Worm (Caenorhabditis elegans) whole organism, mixed stage, embryonic: ENCODE measurements around the gene Y67D8C.2.

Source experiments
- M03D4.4 ChIP-seq: sonication (generic microtip); optimal IDR thresholded peaks from 2 replicates; lab custom pipeline; 2017; ENCODE audit warnings: mild to moderate bottlenecking, missing genetic modification characterization, missing compliant biosample characterization
- bed-3 ChIP-seq: fragments of 200-800 bp; sonication (Bioruptor generic); optimal IDR thresholded peaks from 3 replicates; lab custom pipeline; 2018; ENCODE audit warnings: mild to moderate bottlenecking, missing genetic modification characterization, moderate library complexity, missing compliant biosample characterization
- ceh-39 ChIP-seq: fragments of 150-350 bp; optimal IDR thresholded peaks from 2 replicates; lab custom pipeline; 2014; ENCODE audit warnings: missing biosample characterization, missing genetic modification characterization
- ceh-83 ChIP-seq: fragments of 200-800 bp; sonication (Bioruptor generic); optimal IDR thresholded peaks from 2 replicates; lab custom pipeline; 2018; ENCODE audit warnings: mild to moderate bottlenecking, missing genetic modification characterization, missing compliant biosample characterization
- ces-1 ChIP-seq: fragments of 150-350 bp; optimal IDR thresholded peaks from 2 replicates; lab custom pipeline; 2014; ENCODE audit warnings: missing biosample characterization, missing genetic modification reagents, missing genetic modification characterization
- cnd-1 ChIP-seq: fragments of 200-800 bp; sonication (Bioruptor generic); optimal IDR thresholded peaks from 2 replicates; lab custom pipeline; 2018; ENCODE audit warnings: mild to moderate bottlenecking, missing genetic modification characterization, missing compliant biosample characterization
- drap-1 ChIP-seq: fragments of 200-800 bp; sonication (Bioruptor generic); optimal IDR thresholded peaks from 3 replicates; lab custom pipeline; 2018; ENCODE audit warnings: mild to moderate bottlenecking, missing genetic modification characterization, missing compliant biosample characterization
- elt-1 ChIP-seq: sonication (generic microtip); optimal IDR thresholded peaks from 2 replicates; lab custom pipeline; 2017; ENCODE audit warnings: missing genetic modification characterization, mild to moderate bottlenecking, missing compliant biosample characterization, antibody characterized with exemption, moderate library complexity, borderline replicate concordance; ENCODE audit not compliant: insufficient read depth
- elt-3 ChIP-seq: fragments of 150-350 bp; optimal IDR thresholded peaks from 2 replicates; lab custom pipeline; 2014; ENCODE audit warnings: missing biosample characterization, missing genetic modification characterization
- flh-1 ChIP-seq: fragments of 200-800 bp; sonication (Bioruptor generic); optimal IDR thresholded peaks from 2 replicates; lab custom pipeline; 2018; ENCODE audit warnings: mild to moderate bottlenecking, missing genetic modification characterization, moderate library complexity, missing compliant biosample characterization
- ham-2 ChIP-seq: fragments of 200-800 bp; sonication (Bioruptor generic); optimal IDR thresholded peaks from 2 replicates; lab custom pipeline; 2018; ENCODE audit warnings: mild to moderate bottlenecking, missing genetic modification characterization, missing compliant biosample characterization
- hlh-1 ChIP-seq: fragments of 150-350 bp; optimal IDR thresholded peaks from 2 replicates; lab custom pipeline; 2014; ENCODE audit warnings: missing biosample characterization, missing genetic modification reagents, missing genetic modification characterization
- lin-13 ChIP-seq: fragments of 150-350 bp; optimal IDR thresholded peaks from 2 replicates; lab custom pipeline; 2014; ENCODE audit warnings: missing biosample characterization, missing genetic modification characterization
- lin-32 ChIP-seq: fragments of 200-800 bp; sonication (Bioruptor generic); optimal IDR thresholded peaks from 2 replicates; lab custom pipeline; 2018; ENCODE audit warnings: mild to moderate bottlenecking, missing genetic modification characterization, missing compliant biosample characterization
- lsy-2 ChIP-seq: fragments of 150-350 bp; optimal IDR thresholded peaks from 2 replicates; lab custom pipeline; 2014; ENCODE audit warnings: missing biosample characterization, missing genetic modification characterization
- mab-5 ChIP-seq: fragments of 150-350 bp; optimal IDR thresholded peaks from 2 replicates; lab custom pipeline; 2014; ENCODE audit warnings: missing biosample characterization, missing genetic modification characterization
- mep-1 ChIP-seq: fragments of 150-350 bp; optimal IDR thresholded peaks from 2 replicates; lab custom pipeline; 2017; ENCODE audit warnings: missing biosample characterization, missing genetic modification reagents, missing genetic modification characterization, inconsistent platforms
- mls-2 ChIP-seq: sonication (generic microtip); optimal IDR thresholded peaks from 2 replicates; lab custom pipeline; 2016; ENCODE audit warnings: mild to moderate bottlenecking, missing genetic modification characterization, moderate library complexity, missing compliant biosample characterization
- nhr-12 ChIP-seq: fragments of 150-350 bp; optimal IDR thresholded peaks from 2 replicates; lab custom pipeline; 2014; ENCODE audit warnings: missing biosample characterization, missing genetic modification characterization
- nhr-2 ChIP-seq: fragments of 150-350 bp; optimal IDR thresholded peaks from 2 replicates; lab custom pipeline; 2014; ENCODE audit warnings: missing biosample characterization, missing genetic modification characterization
- nhr-237 ChIP-seq: fragments of 150-350 bp; optimal IDR thresholded peaks from 2 replicates; lab custom pipeline; 2014; ENCODE audit warnings: missing biosample characterization, missing genetic modification characterization
- nhr-28 ChIP-seq: fragments of 150-350 bp; optimal IDR thresholded peaks from 2 replicates; lab custom pipeline; 2014; ENCODE audit warnings: missing biosample characterization, missing genetic modification characterization
- nhr-76 ChIP-seq: sonication (generic microtip); optimal IDR thresholded peaks from 2 replicates; lab custom pipeline; 2017; ENCODE audit warnings: missing biosample characterization, missing genetic modification characterization
- pha-4 ChIP-seq: fragments of 150-350 bp; optimal IDR thresholded peaks from 2 replicates; lab custom pipeline; 2018; ENCODE audit warnings: missing biosample characterization, missing genetic modification reagents, missing genetic modification characterization
- sem-2 ChIP-seq: fragments of 200-800 bp; sonication (Bioruptor generic); optimal IDR thresholded peaks from 2 replicates; lab custom pipeline; 2018; ENCODE audit warnings: mild to moderate bottlenecking, missing genetic modification characterization, missing compliant biosample characterization
- snpc-4 ChIP-seq: fragments of 150-350 bp; optimal IDR thresholded peaks from 2 replicates; lab custom pipeline; 2014; ENCODE audit warnings: missing biosample characterization, missing genetic modification characterization
- sptf-1 ChIP-seq: sonication (generic microtip); optimal IDR thresholded peaks from 2 replicates; lab custom pipeline; 2017; ENCODE audit warnings: mild to moderate bottlenecking, missing genetic modification characterization, moderate library complexity, missing compliant biosample characterization
- tbx-8 ChIP-seq: fragments of 200-800 bp; sonication (Bioruptor generic); optimal IDR thresholded peaks from 2 replicates; lab custom pipeline; 2018; ENCODE audit warnings: mild to moderate bottlenecking, missing genetic modification characterization, moderate library complexity, missing compliant biosample characterization
- unc-120 ChIP-seq: sonication (generic microtip); optimal IDR thresholded peaks from 2 replicates; lab custom pipeline; 2017; ENCODE audit warnings: missing genetic modification characterization, missing compliant biosample characterization; ENCODE audit not compliant: poor library complexity, severe bottlenecking
- unc-39 ChIP-seq: fragments of 150-350 bp; optimal IDR thresholded peaks from 2 replicates; lab custom pipeline; 2014; ENCODE audit warnings: missing biosample characterization, missing genetic modification characterization
- unc-62 ChIP-seq: fragments of 150-350 bp; optimal IDR thresholded peaks from 2 replicates; lab custom pipeline; 2014; ENCODE audit warnings: missing biosample characterization, missing genetic modification reagents, missing genetic modification characterization
- zip-8 ChIP-seq: fragments of 150-350 bp; optimal IDR thresholded peaks from 2 replicates; lab custom pipeline; 2014; ENCODE audit warnings: missing biosample characterization, missing genetic modification characterization
- ztf-11 ChIP-seq: fragments of 150-350 bp; optimal IDR thresholded peaks from 2 replicates; lab custom pipeline; 2014; ENCODE audit warnings: missing biosample characterization, missing genetic modification characterization

Gene Y67D8C.2

ce11 chrIV:3071997-3072396 is at the start of gene Y67D8C.2:
Y67D8C.2 (plus strand) TSS chrIV:3072297.
- TF ChIP-seq bed-3 (no peak), pha-4 (no peak), lsy-2 (tag; lab: Kevin White, UChicago) (no peak), elt-3 (tag; lab: Kevin White, UChicago) (no peak), cnd-1 (tag; lab: Kevin White, UChicago) (no peak), sem-2 (no peak), zip-8 (tag; lab: Kevin White, UChicago) (no peak), nhr-76 (no peak), nhr-28 (tag; lab: Kevin White, UChicago) (no peak), ztf-11 (tag; lab: Kevin White, UChicago) (no peak), ceh-83 (GFP tag; lab: Kevin White, UChicago) (no peak), drap-1 (GFP tag; lab: Kevin White, UChicago) (no peak), nhr-12 (tag; lab: Kevin White, UChicago) (no peak), sptf-1 (tag; lab: Kevin White, UChicago) (no peak), ceh-39 (tag; lab: Kevin White, UChicago) (no peak), mep-1 (no peak), flh-1 (GFP tag; lab: Kevin White, UChicago) (no peak)

- TF ChIP-seq mab-5 (tag; lab: Kevin White, UChicago) (no peak), unc-62 (no peak), zip-8 (tag; lab: Kevin White, UChicago) (no peak)
Measured at ce11 chrIV:3025874-3026609, 46.1 kb upstream of the Y67D8C.2 start.

ce11 chrIV:3028842-3029241 is 43.3 kb upstream of the Y67D8C.2 start, which contains the start of gene ndnf-1:
ndnf-1 (minus strand) TSS chrIV:3028942.
- TF ChIP-seq nhr-237 (tag; lab: Kevin White, UChicago): no peak
- TF ChIP-seq hlh-1 (tag; lab: Kevin White, UChicago): no peak
- no peak for TF ChIP-seq ceh-39 (tag; lab: Kevin White, UChicago)
- TF ChIP-seq mls-2 (tag; lab: Kevin White, UChicago): no peak
- no peak for TF ChIP-seq mep-1
- no peak for TF ChIP-seq M03D4.4 (tag; lab: Kevin White, UChicago)
- TF ChIP-seq pha-4: no peak
- no peak for TF ChIP-seq ham-2 (GFP tag; lab: Kevin White, UChicago)

ce11 chrIV:3029882-3030281 is 42.2 kb upstream of the Y67D8C.2 start:
- TF ChIP-seq lsy-2 (tag; lab: Kevin White, UChicago) (no peak), snpc-4 (no peak), nhr-2 (tag; lab: Kevin White, UChicago) (no peak), ceh-83 (GFP tag; lab: Kevin White, UChicago) (no peak), unc-120 (tag; lab: Kevin White, UChicago) (peak; percentile 68), zip-8 (tag; lab: Kevin White, UChicago) (no peak), ces-1 (GFP tag; lab: Kevin White, UChicago) (no peak), pha-4 (no peak), hlh-1 (tag; lab: Kevin White, UChicago) (peak; percentile 76), unc-62 (peak; percentile 27), drap-1 (GFP tag; lab: Kevin White, UChicago) (no peak), lin-32 (GFP tag; lab: Kevin White, UChicago) (no peak), mab-5 (tag; lab: Kevin White, UChicago) (no peak), unc-39 (tag; lab: Kevin White, UChicago) (no peak), mep-1 (no peak), lin-13 (no peak), nhr-237 (tag; lab: Kevin White, UChicago) (no peak), ztf-11 (tag; lab: Kevin White, UChicago) (no peak), ceh-39 (tag; lab: Kevin White, UChicago) (no peak), sem-2 (no peak), bed-3 (no peak), elt-1 (tag; lab: Kevin White, UChicago) (no peak), tbx-8 (GFP tag; lab: Kevin White, UChicago) (no peak), M03D4.4 (tag; lab: Kevin White, UChicago) (no peak), nhr-28 (tag; lab: Kevin White, UChicago) (no peak), flh-1 (GFP tag; lab: Kevin White, UChicago) (no peak), sptf-1 (tag; lab: Kevin White, UChicago) (no peak)
